Fruit fly (Drosophila melanogaster) whole organism, embryonic: Measurements from ENCODE around the gene CG42307.

Experiments
- B-H1 ChIP-seq: fragments of 200-800 bp; sonication (Bioruptor generic); IDR thresholded peaks from 3 replicates; pipeline ENCODE4 v1.3.6; 2022; ENCODE audit warnings: missing biosample characterization, missing genetic modification characterization
- BEAF-32 ChIP-seq: fragments of 200-800 bp; sonication (Bioruptor generic); optimal IDR thresholded peaks from 3 replicates; lab custom pipeline; 2017; ENCODE audit warnings: missing biosample characterization, missing genetic modification characterization, mild to moderate bottlenecking, moderate library complexity, missing genetic modification reagents
- Bdp1 ChIP-seq: fragments of 200-800 bp; sonication (Bioruptor generic); optimal IDR thresholded peaks from 3 replicates; lab custom pipeline; 2016; ENCODE audit warnings: missing biosample characterization, missing genetic modification characterization
- CG12155 ChIP-seq: fragments of 200-800 bp; sonication (Bioruptor generic); optimal IDR thresholded peaks from 3 replicates; lab custom pipeline; 2016; ENCODE audit warnings: missing biosample characterization, missing genetic modification characterization
- CG13296 ChIP-seq: fragments of 200-800 bp; sonication (Bioruptor generic); optimal IDR thresholded peaks from 3 replicates; lab custom pipeline; 2018; ENCODE audit warnings: missing biosample characterization, mild to moderate bottlenecking, missing genetic modification characterization
- CG13775 ChIP-seq: fragments of 200-800 bp; sonication (Bioruptor generic); optimal IDR thresholded peaks from 3 replicates; lab custom pipeline; 2017; ENCODE audit warnings: missing biosample characterization, mild to moderate bottlenecking, missing genetic modification characterization
- CG14050 ChIP-seq: fragments of 200-800 bp; sonication (Bioruptor generic); IDR thresholded peaks from 3 replicates; pipeline ENCODE4 v1.3.6; 2022; ENCODE audit warnings: missing biosample characterization, missing genetic modification characterization
- CG14710 ChIP-seq: fragments of 200-800 bp; sonication (Bioruptor generic); optimal IDR thresholded peaks from 3 replicates; lab custom pipeline; 2019; ENCODE audit warnings: missing biosample characterization, mild to moderate bottlenecking, missing genetic modification characterization, moderate library complexity
- CG15269 ChIP-seq: fragments of 200-800 bp; sonication (Bioruptor generic); optimal IDR thresholded peaks from 2 replicates; lab custom pipeline; 2018; ENCODE audit warnings: missing biosample characterization, mild to moderate bottlenecking, missing genetic modification characterization, moderate library complexity
- CG18764 ChIP-seq: fragments of 200-800 bp; sonication (Bioruptor generic); optimal IDR thresholded peaks from 3 replicates; lab custom pipeline; 2016; ENCODE audit warnings: missing biosample characterization, missing genetic modification characterization
- CG31441 ChIP-seq: fragments of 200-800 bp; sonication (Bioruptor generic); IDR thresholded peaks from 2 replicates; pipeline ENCODE4 v1.3.6; 2022; ENCODE audit warnings: missing biosample characterization, missing genetic modification characterization
- CG3163 ChIP-seq: fragments of 200-800 bp; sonication (Bioruptor generic); optimal IDR thresholded peaks from 3 replicates; lab custom pipeline; 2016; ENCODE audit warnings: missing biosample characterization, missing genetic modification characterization
- CG32772 ChIP-seq: fragments of 200-800 bp; sonication (Bioruptor generic); IDR thresholded peaks from 2 replicates; pipeline ENCODE4 v1.3.6; 2022; ENCODE audit warnings: missing biosample characterization, missing genetic modification characterization
- CG34224 ChIP-seq: fragments of 200-800 bp; sonication (Bioruptor generic); IDR thresholded peaks from 3 replicates; pipeline ENCODE4 v1.3.6; 2022; ENCODE audit warnings: missing biosample characterization, missing genetic modification characterization; ENCODE audit not compliant: partially characterized antibody
- CG4282 ChIP-seq: fragments of 200-800 bp; sonication (Bioruptor generic); optimal IDR thresholded peaks from 2 replicates; lab custom pipeline; 2016; ENCODE audit warnings: missing biosample characterization, missing genetic modification characterization
- CG6791 ChIP-seq: fragments of 200-800 bp; sonication (Bioruptor generic); IDR thresholded peaks from 3 replicates; pipeline ENCODE4 v1.3.6; 2022; ENCODE audit warnings: missing biosample characterization, missing genetic modification characterization; ENCODE audit not compliant: partially characterized antibody
- CG7372 ChIP-seq: fragments of 200-800 bp; sonication (Bioruptor generic); IDR thresholded peaks from 2 replicates; pipeline ENCODE4 v1.3.6; 2022; ENCODE audit warnings: missing biosample characterization, missing genetic modification characterization
- CG7745 ChIP-seq: fragments of 200-800 bp; sonication (Bioruptor generic); optimal IDR thresholded peaks from 2 replicates; lab custom pipeline; 2018; ENCODE audit warnings: missing biosample characterization, mild to moderate bottlenecking, missing genetic modification characterization, moderate library complexity
- CG7963 ChIP-seq: fragments of 200-800 bp; sonication (Bioruptor generic); IDR thresholded peaks from 3 replicates; pipeline ENCODE4 v1.3.6; 2022; ENCODE audit warnings: missing biosample characterization, missing genetic modification characterization; ENCODE audit not compliant: partially characterized antibody
- CG8290 ChIP-seq, 3 experiments: fragments of 200-800 bp; sonication (Bioruptor generic); optimal IDR thresholded peaks; 2 replicates each; lab custom pipeline; 2016 to 2019; ENCODE audit warnings: missing biosample characterization in 3 of 3, missing genetic modification characterization in 3 of 3, mild to moderate bottlenecking in 2 of 3, moderate library complexity in 1 of 3
- Elba2 ChIP-seq: fragments of 200-800 bp; sonication (Bioruptor generic); optimal IDR thresholded peaks from 3 replicates; lab custom pipeline; 2016; ENCODE audit warnings: missing biosample characterization, missing genetic modification characterization
- Fer1 ChIP-seq: fragments of 200-800 bp; sonication (Bioruptor generic); optimal IDR thresholded peaks from 2 replicates; lab custom pipeline; 2017; ENCODE audit warnings: missing biosample characterization, mild to moderate bottlenecking, missing genetic modification characterization
- HLHmδ ChIP-seq: fragments of 200-800 bp; sonication (Bioruptor generic); optimal IDR thresholded peaks from 2 replicates; lab custom pipeline; 2018; ENCODE audit warnings: missing biosample characterization, mild to moderate bottlenecking, missing genetic modification characterization, moderate library complexity
- Hsf ChIP-seq: fragments of 200-800 bp; sonication (Bioruptor generic); optimal IDR thresholded peaks from 3 replicates; lab custom pipeline; 2016; ENCODE audit warnings: missing biosample characterization, missing genetic modification characterization
- Med ChIP-seq: fragments of 200-800 bp; sonication (Bioruptor generic); peaks from one replicate; lab custom pipeline; 2016; ENCODE audit warnings: missing biosample characterization, missing genetic modification characterization, mild to moderate bottlenecking, inconsistent platforms, moderate library complexity
- Ravus ChIP-seq: fragments of 200-800 bp; sonication (Bioruptor generic); IDR thresholded peaks from 2 replicates; pipeline ENCODE4 v1.3.6; 2022; ENCODE audit warnings: missing biosample characterization, missing genetic modification characterization
- Rfx ChIP-seq: fragments of 200-800 bp; sonication (Bioruptor generic); IDR thresholded peaks from 2 replicates; pipeline ENCODE4 v1.3.6; 2022; ENCODE audit warnings: missing biosample characterization, missing genetic modification characterization
- Scr ChIP-seq: fragments of 200-800 bp; sonication (Bioruptor generic); IDR thresholded peaks from 2 replicates; pipeline ENCODE4 v1.3.6; 2022; ENCODE audit warnings: missing biosample characterization, missing genetic modification characterization; ENCODE audit not compliant: partially characterized antibody
- Sox100B ChIP-seq: fragments of 200-800 bp; sonication (Bioruptor generic); optimal IDR thresholded peaks from 3 replicates; lab custom pipeline; 2018; ENCODE audit warnings: missing biosample characterization, mild to moderate bottlenecking, missing genetic modification characterization
- Xbp1 ChIP-seq: fragments of 200-800 bp; sonication (Bioruptor generic); optimal IDR thresholded peaks from 3 replicates; lab custom pipeline; 2016; ENCODE audit warnings: missing biosample characterization, mild to moderate bottlenecking, missing genetic modification characterization
- YL-1 ChIP-seq: fragments of 200-800 bp; sonication (Bioruptor generic); optimal IDR thresholded peaks from 3 replicates; lab custom pipeline; 2017; ENCODE audit warnings: missing biosample characterization, mild to moderate bottlenecking, missing genetic modification characterization
- ash1 ChIP-seq: fragments of 200-800 bp; sonication (Bioruptor generic); optimal IDR thresholded peaks from 2 replicates; lab custom pipeline; 2018; ENCODE audit warnings: missing biosample characterization, mild to moderate bottlenecking, missing genetic modification characterization
- ato ChIP-seq: fragments of 200-800 bp; sonication (Bioruptor generic); IDR thresholded peaks from 2 replicates; pipeline ENCODE4 v1.3.6; 2022; ENCODE audit warnings: missing biosample characterization, missing genetic modification characterization; ENCODE audit not compliant: partially characterized antibody
- ci ChIP-seq: fragments of 200-800 bp; sonication (Bioruptor generic); IDR thresholded peaks from 3 replicates; pipeline ENCODE4 v1.3.6; 2022; ENCODE audit warnings: missing biosample characterization, missing genetic modification characterization
- cwo ChIP-seq: fragments of 200-800 bp; sonication (Bioruptor generic); optimal IDR thresholded peaks from 3 replicates; lab custom pipeline; 2017; ENCODE audit warnings: missing biosample characterization, missing genetic modification characterization, mild to moderate bottlenecking, moderate library complexity, missing genetic modification reagents
- ems ChIP-seq: fragments of 200-800 bp; sonication (Bioruptor generic); optimal IDR thresholded peaks from 3 replicates; lab custom pipeline; 2016; ENCODE audit warnings: missing biosample characterization, missing genetic modification characterization
- eve ChIP-seq, 2 experiments: fragments of >200 bp; optimal IDR thresholded peaks; 2 replicates each; lab custom pipeline; 2017; ENCODE audit warnings: missing biosample characterization in 2 of 2, missing genetic modification characterization in 2 of 2
- fd3F ChIP-seq: fragments of 200-800 bp; sonication (Bioruptor generic); optimal IDR thresholded peaks from 2 replicates; lab custom pipeline; 2018; ENCODE audit warnings: missing biosample characterization, mild to moderate bottlenecking, missing genetic modification characterization, moderate library complexity
- gro ChIP-seq: fragments of 200-800 bp; sonication (Bioruptor generic); optimal IDR thresholded peaks from 2 replicates; lab custom pipeline; 2016; ENCODE audit warnings: missing biosample characterization, missing genetic modification characterization
- lmd ChIP-seq: fragments of 200-800 bp; sonication (Bioruptor generic); IDR thresholded peaks from 2 replicates; pipeline ENCODE4 v1.3.6; 2022; ENCODE audit warnings: missing biosample characterization, missing genetic modification characterization
- maf-S ChIP-seq: fragments of 200-800 bp; sonication (Bioruptor generic); optimal IDR thresholded peaks from 2 replicates; lab custom pipeline; 2016; ENCODE audit warnings: missing biosample characterization, missing genetic modification characterization
- nerfin-1 ChIP-seq: fragments of 200-800 bp; sonication (Bioruptor generic); optimal IDR thresholded peaks from 3 replicates; lab custom pipeline; 2019; ENCODE audit warnings: missing biosample characterization, mild to moderate bottlenecking, missing genetic modification characterization, moderate library complexity
- pan ChIP-seq, 4 experiments: fragments of >200 bp in 3 of 4; fragments of 200-800 bp in 1 of 4; sonication (Bioruptor generic) in 1 of 4; optimal IDR thresholded peaks in 3 of 4; IDR thresholded peaks in 1 of 4; 2 replicates each; pipeline versions ENCODE4 v1.3.6 to Lab custom; 2017 to 2022; ENCODE audit warnings: missing biosample characterization in 2 of 4, missing genetic modification characterization in 2 of 4, mixed read lengths in 1 of 4
- ranshi ChIP-seq: fragments of 200-800 bp; sonication (Bioruptor generic); IDR thresholded peaks from 2 replicates; pipeline ENCODE4 v1.3.6; 2022; ENCODE audit warnings: missing biosample characterization, missing genetic modification characterization
- seq ChIP-seq: fragments of 200-800 bp; sonication (Bioruptor generic); IDR thresholded peaks from 2 replicates; pipeline ENCODE4 v1.3.6; 2022; ENCODE audit warnings: missing biosample characterization, missing genetic modification characterization
- shn ChIP-seq: fragments of 200-800 bp; sonication (Bioruptor generic); optimal IDR thresholded peaks from 3 replicates; lab custom pipeline; 2016; ENCODE audit warnings: missing biosample characterization, missing genetic modification characterization
- so ChIP-seq: fragments of 200-800 bp; sonication (Bioruptor generic); IDR thresholded peaks from 3 replicates; pipeline ENCODE4 v1.3.6; 2022; ENCODE audit warnings: missing biosample characterization, missing genetic modification characterization
- sug ChIP-seq: fragments of 200-800 bp; optimal IDR thresholded peaks from 2 replicates; lab custom pipeline; 2019; ENCODE audit warnings: missing biosample characterization, mild to moderate bottlenecking, missing genetic modification characterization, moderate library complexity
- z ChIP-seq: fragments of 200-800 bp; sonication (Bioruptor generic); IDR thresholded peaks from 3 replicates; pipeline ENCODE4 v1.3.6; 2022; ENCODE audit warnings: missing biosample characterization, missing genetic modification characterization

Gene CG42307

dm6 chr3L:7344965-7345427, 16.1 kb downstream of the CG42307 start, which contains the start of gene Cln7 (continued):
- TF ChIP-seq cwo (GFP tag; lab: Kevin White, UChicago) (no peak), lmd (no peak), sug (tag; lab: Kevin White, UChicago) (peak; percentile 52), Scr (peak; percentile 46), ems (GFP tag; lab: Kevin White, UChicago) (no peak), z (GFP tag; lab: Robert Waterston, UW) (0 out of 3 replicates have a peak, but pooled peaks have one; percentile 59), so (GFP tag; lab: Robert Waterston, UW) (no peak; the same call in 2 of the 3 replicates), fd3F (GFP tag; lab: Kevin White, UChicago) (no peak), Bdp1 (GFP tag; lab: Kevin White, UChicago) (no peak), CG32772 (GFP tag; lab: Robert Waterston, UW) (no peak), Med (GFP tag; lab: Kevin White, UChicago) (peak; percentile 92), ci (GFP tag; lab: Robert Waterston, UW) (peak; percentile 81), Fer1 (GFP tag; lab: Kevin White, UChicago) (peak; percentile 72), YL-1 (GFP tag; lab: Kevin White, UChicago) (peak; percentile 28), CG18764 (GFP tag; lab: Kevin White, UChicago) (no peak), BEAF-32 (GFP tag; lab: Kevin White, UChicago) (no peak), CG7963 (no peak), B-H1 (GFP tag; lab: Robert Waterston, UW) (no peak), shn (GFP tag; lab: Kevin White, UChicago) (no peak), Hsf (GFP tag; lab: Kevin White, UChicago) (no peak), CG12155 (GFP tag; lab: Kevin White, UChicago) (no peak), Xbp1 (GFP tag; lab: Kevin White, UChicago) (no peak), Ravus (no peak), seq (GFP tag; lab: Robert Waterston, UW) (peak; percentile 25; the same call in 1 of the 2 replicates), CG13775 (no peak), CG7372 (GFP tag; lab: Robert Waterston, UW) (no peak), gro (peak; percentile 51), CG3163 (GFP tag; lab: Kevin White, UChicago) (peak; percentile 59), ato (peak; percentile 41; the same call in 1 of the 2 replicates), CG8290 (GFP tag; optimal IDR thresholded peaks at IDR 0.05; lab: Kevin White, UChicago) (peak; percentile 73), CG8290 (tag; optimal IDR thresholded peaks at IDR 0.05; lab: Kevin White, UChicago) (peak; percentile 73 to 93), Elba2 (no peak), HLHmδ (GFP tag; lab: Kevin White, UChicago) (peak; percentile 80), CG31441 (GFP tag; lab: Robert Waterston, UW) (peak; percentile 38; the same call in 1 of the 2 replicates), CG7745 (no peak), CG34224 (GFP tag; lab: Robert Waterston, UW) (no peak), Rfx (GFP tag; lab: Robert Waterston, UW) (peak; percentile 55), CG15269 (tag; lab: Kevin White, UChicago) (peak; percentile 26), CG6791 (GFP tag; lab: Robert Waterston, UW) (peak; percentile 69; the same call in 2 of the 3 replicates), CG14050 (no peak), CG14710 (peak; percentile 20), nerfin-1 (tag; lab: Kevin White, UChicago) (peak; percentile 22), maf-S (GFP tag; lab: Kevin White, UChicago) (no peak), CG13296 (peak; percentile 66), eve (GFP tag; optimal IDR thresholded peaks at IDR 0.05; lab: Kevin White, UChicago) (no peak), pan (optimal IDR thresholded peaks at IDR 0.05; lab: Kevin White, UChicago) (no peak), pan (GFP tag; optimal IDR thresholded peaks at IDR 0.05 in 1 of 2, IDR thresholded peaks at IDR 0.05 in 1 of 2) (peak in 1 of 2 experiments; percentile 17), CG4282 (GFP tag; lab: Kevin White, UChicago) (no peak), ranshi (no peak; the same call in 1 of the 2 replicates), ash1 (GFP tag; lab: Kevin White, UChicago) (no peak), Sox100B (GFP tag; lab: Kevin White, UChicago) (no peak)
